Worm (Caenorhabditis elegans) whole organism, L1 larva: Measurements from ENCODE around the gene sshk-1.

Source experiments
- C04F5.9 ChIP-seq: sonication (generic microtip); optimal IDR thresholded peaks from 2 replicates; lab custom pipeline; 2016; ENCODE audit warnings: missing genetic modification characterization, missing compliant biosample characterization
- C34B4.2 ChIP-seq: sonication (generic microtip); optimal IDR thresholded peaks from 2 replicates; lab custom pipeline; 2017; ENCODE audit warnings: mild to moderate bottlenecking, missing genetic modification characterization, missing compliant biosample characterization
- F16B12.6 ChIP-seq: fragments of 150-350 bp; optimal IDR thresholded peaks from 2 replicates; lab custom pipeline; 2014; ENCODE audit warnings: missing biosample characterization, missing genetic modification characterization
- Y116A8C.19 ChIP-seq: sonication (generic microtip); optimal IDR thresholded peaks from 2 replicates; lab custom pipeline; 2016; ENCODE audit warnings: missing compliant biosample characterization, missing genetic modification characterization, borderline replicate concordance
- aha-1 ChIP-seq: fragments of 150-350 bp; optimal IDR thresholded peaks from 2 replicates; lab custom pipeline; 2014; ENCODE audit warnings: missing biosample characterization, missing genetic modification characterization
- alr-1 ChIP-seq: fragments of 200-800 bp; sonication (Bioruptor generic); optimal IDR thresholded peaks from 2 replicates; lab custom pipeline; 2018; ENCODE audit warnings: borderline replicate concordance, mild to moderate bottlenecking, missing genetic modification characterization, missing compliant biosample characterization
- ama-1 ChIP-seq: fragments of 150-350 bp; optimal IDR thresholded peaks from 2 replicates; lab custom pipeline; 2014
- blmp-1 ChIP-seq: fragments of 150-350 bp; optimal IDR thresholded peaks from 2 replicates; lab custom pipeline; 2014; ENCODE audit warnings: missing biosample characterization, missing genetic modification characterization
- ceh-88 ChIP-seq: fragments of 200-800 bp; sonication (Bioruptor generic); IDR thresholded peaks from 2 replicates; pipeline ENCODE4 v1.3.6; 2022; ENCODE audit warnings: missing genetic modification characterization, missing compliant biosample characterization
- ces-1 ChIP-seq: fragments of 150-350 bp; optimal IDR thresholded peaks from 2 replicates; lab custom pipeline; 2014; ENCODE audit warnings: missing biosample characterization, missing genetic modification reagents, missing genetic modification characterization
- dsc-1 ChIP-seq: sonication (generic microtip); optimal IDR thresholded peaks from 2 replicates; lab custom pipeline; 2016; ENCODE audit warnings: mild to moderate bottlenecking, missing genetic modification characterization, missing compliant biosample characterization
- efl-3 ChIP-seq: fragments of 200-800 bp; sonication (Bioruptor generic); optimal IDR thresholded peaks from 2 replicates; lab custom pipeline; 2018; ENCODE audit warnings: mild to moderate bottlenecking, missing genetic modification characterization, missing compliant biosample characterization
- egl-13 ChIP-seq: sonication (generic microtip); optimal IDR thresholded peaks from 2 replicates; lab custom pipeline; 2016; ENCODE audit warnings: missing genotype, missing genetic modification reagents, missing genetic modification characterization, missing compliant biosample characterization
- egl-27 ChIP-seq, 2 experiments: fragments of 150-350 bp in 1 of 2; sonication (generic microtip); optimal IDR thresholded peaks; 3 replicates each; lab custom pipeline; 2017 to 2018; ENCODE audit warnings: missing biosample characterization in 2 of 2, missing genetic modification characterization in 2 of 2, missing genetic modification reagents in 2 of 2
- elt-2 ChIP-seq: sonication (generic microtip); optimal IDR thresholded peaks from 2 replicates; lab custom pipeline; 2016; ENCODE audit warnings: missing genetic modification characterization, mild to moderate bottlenecking, inconsistent platforms, missing compliant biosample characterization, missing genetic modification reagents
- elt-3 ChIP-seq, 6 experiments: fragments of 150-350 bp in 1 of 6; sonication (generic microtip); optimal IDR thresholded peaks; 2 replicates each; lab custom pipeline; 2017 to 2018; ENCODE audit warnings: missing biosample characterization in 6 of 6, missing genetic modification characterization in 6 of 6, inconsistent platforms in 1 of 6
- fkh-8 ChIP-seq: sonication (generic microtip); optimal IDR thresholded peaks from 2 replicates; lab custom pipeline; 2016; ENCODE audit warnings: mild to moderate bottlenecking, missing genetic modification characterization, missing compliant biosample characterization
- fos-1 ChIP-seq: fragments of 150-350 bp; optimal IDR thresholded peaks from 2 replicates; lab custom pipeline; 2014; ENCODE audit warnings: missing biosample characterization, missing genetic modification characterization
- hlh-4 ChIP-seq: sonication (generic microtip); optimal IDR thresholded peaks from 2 replicates; lab custom pipeline; 2016; ENCODE audit warnings: mild to moderate bottlenecking, missing genetic modification characterization, missing compliant biosample characterization
- hpl-2 ChIP-seq: fragments of 150-350 bp; optimal IDR thresholded peaks from 2 replicates; lab custom pipeline; 2014; ENCODE audit warnings: missing biosample characterization, missing genetic modification reagents, missing genetic modification characterization
- isw-1 ChIP-seq: fragments of 200-800 bp; sonication (Bioruptor generic); IDR thresholded peaks from 2 replicates; pipeline ENCODE4 v1.3.6; 2022; ENCODE audit warnings: missing genetic modification characterization, missing compliant biosample characterization
- jun-1 ChIP-seq: fragments of 150-350 bp; optimal IDR thresholded peaks from 2 replicates; lab custom pipeline; 2014; ENCODE audit warnings: missing biosample characterization, missing genetic modification reagents, missing genetic modification characterization
- lin-13 ChIP-seq: fragments of 150-350 bp; optimal IDR thresholded peaks from 2 replicates; lab custom pipeline; 2014; ENCODE audit warnings: missing biosample characterization, missing genetic modification reagents, missing genetic modification characterization
- lin-39 ChIP-seq: fragments of 150-350 bp; optimal IDR thresholded peaks from 2 replicates; lab custom pipeline; 2014; ENCODE audit warnings: missing biosample characterization, missing genetic modification reagents, missing genetic modification characterization
- mab-9 ChIP-seq: fragments of 200-800 bp; sonication (Bioruptor generic); IDR thresholded peaks from 2 replicates; pipeline ENCODE4 v1.3.6; 2022; ENCODE audit warnings: missing genetic modification reagents, missing genetic modification characterization, missing compliant biosample characterization
- mef-2 ChIP-seq: fragments of 150-350 bp; optimal IDR thresholded peaks from 2 replicates; lab custom pipeline; 2014; ENCODE audit warnings: missing biosample characterization, missing genetic modification characterization
- nhr-12 ChIP-seq: sonication (generic microtip); optimal IDR thresholded peaks from 2 replicates; lab custom pipeline; 2017; ENCODE audit warnings: missing biosample characterization, missing genetic modification characterization
- nhr-20 ChIP-seq: sonication (generic microtip); optimal IDR thresholded peaks from 2 replicates; lab custom pipeline; 2016; ENCODE audit warnings: mild to moderate bottlenecking, missing genetic modification characterization, missing compliant biosample characterization
- nhr-77 ChIP-seq: fragments of 150-350 bp; optimal IDR thresholded peaks from 2 replicates; lab custom pipeline; 2014; ENCODE audit warnings: missing biosample characterization, missing genetic modification characterization
- nhr-84 ChIP-seq: sonication (generic microtip); optimal IDR thresholded peaks from 2 replicates; lab custom pipeline; 2017; ENCODE audit warnings: missing biosample characterization, missing genetic modification characterization
- nhr-90 ChIP-seq: sonication (generic microtip); optimal IDR thresholded peaks from 2 replicates; lab custom pipeline; 2016; ENCODE audit warnings: mild to moderate bottlenecking, missing genetic modification characterization, missing compliant biosample characterization; ENCODE audit not compliant: poor library complexity
- pqm-1 ChIP-seq: sonication (generic microtip); optimal IDR thresholded peaks from 3 replicates; lab custom pipeline; 2017; ENCODE audit warnings: missing biosample characterization, missing genetic modification characterization
- snpc-4 ChIP-seq: fragments of 150-350 bp; optimal IDR thresholded peaks from 2 replicates; lab custom pipeline; 2014; ENCODE audit warnings: missing biosample characterization, missing genetic modification characterization
- snu-23 ChIP-seq: sonication (generic microtip); optimal IDR thresholded peaks from 2 replicates; lab custom pipeline; 2016; ENCODE audit warnings: missing genetic modification characterization, missing compliant biosample characterization
- sox-4 ChIP-seq: sonication (generic microtip); optimal IDR thresholded peaks from 2 replicates; lab custom pipeline; 2016; ENCODE audit warnings: missing genetic modification characterization, missing compliant biosample characterization
- sptf-1 ChIP-seq: fragments of 150-350 bp; optimal IDR thresholded peaks from 2 replicates; lab custom pipeline; 2014; ENCODE audit warnings: missing biosample characterization, missing genetic modification characterization
- tbx-2 ChIP-seq: sonication (generic microtip); optimal IDR thresholded peaks from 2 replicates; lab custom pipeline; 2016; ENCODE audit warnings: missing genetic modification characterization, missing compliant biosample characterization
- tlp-1 ChIP-seq: fragments of 150-350 bp; optimal IDR thresholded peaks from 2 replicates; lab custom pipeline; 2014; ENCODE audit warnings: missing biosample characterization, missing genetic modification characterization
- unc-130 ChIP-seq: fragments of 150-350 bp; optimal IDR thresholded peaks from 2 replicates; lab custom pipeline; 2017; ENCODE audit warnings: missing biosample characterization, missing genetic modification characterization, inconsistent platforms
- unc-86 ChIP-seq: sonication (generic microtip); optimal IDR thresholded peaks from 2 replicates; lab custom pipeline; 2016; ENCODE audit warnings: missing genetic modification characterization, missing compliant biosample characterization
- xbp-1 ChIP-seq: sonication (generic microtip); optimal IDR thresholded peaks from 2 replicates; lab custom pipeline; 2016; ENCODE audit warnings: missing genetic modification characterization, missing compliant biosample characterization
- zip-4 ChIP-seq: fragments of 200-800 bp; sonication (Bioruptor generic); optimal IDR thresholded peaks from 2 replicates; lab custom pipeline; 2018; ENCODE audit warnings: mild to moderate bottlenecking, missing genetic modification characterization, moderate library complexity, missing compliant biosample characterization

sshk-1 gene

DNA sequence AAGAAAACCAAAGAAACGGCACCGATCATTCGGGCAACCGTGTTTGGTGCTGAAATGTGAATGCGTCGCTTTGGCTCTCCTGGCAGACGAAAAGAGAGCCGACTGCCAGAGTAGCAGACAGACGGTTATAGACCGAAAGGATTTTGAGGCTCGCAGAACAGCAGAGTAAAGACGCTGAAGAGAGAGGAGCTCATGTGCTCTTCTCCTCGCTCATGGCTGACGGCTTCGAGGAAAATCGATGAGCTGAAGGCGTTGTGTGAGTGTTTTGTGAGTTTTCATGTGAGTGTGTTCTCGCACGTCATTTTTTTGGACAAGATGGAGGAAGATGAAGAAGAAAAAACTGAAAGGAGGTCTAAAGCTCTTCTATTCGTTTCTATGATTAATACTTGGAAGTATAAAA, 12.9 kb downstream of the sshk-1 start, which contains the start of gene sbt-1 (continued):
- TF ChIP-seq fos-1 (tag; lab: Kevin White, UChicago) (peak; percentile 37), nhr-12 (no peak), efl-3 (no peak), F16B12.6 (tag; lab: Kevin White, UChicago) (peak; percentile 2), blmp-1 (tag; lab: Kevin White, UChicago) (no peak), pqm-1 (tag; lab: Kevin White, UChicago) (no peak), jun-1 (tag; lab: Kevin White, UChicago) (peak; percentile 11), zip-4 (GFP tag; lab: Kevin White, UChicago) (no peak), egl-13 (tag; lab: Kevin White, UChicago) (peak; percentile 30), nhr-77 (tag; lab: Kevin White, UChicago) (no peak), sptf-1 (tag; lab: Kevin White, UChicago) (no peak), hlh-4 (no peak), lin-13 (GFP tag; lab: Kevin White, UChicago) (peak; percentile 27), elt-2 (tag; lab: Kevin White, UChicago) (no peak), fkh-8 (tag; lab: Kevin White, UChicago) (peak; percentile 93), egl-27 (tag; optimal IDR thresholded peaks at IDR 0.05; lab: Kevin White, UChicago) (no peak), nhr-20 (tag; lab: Kevin White, UChicago) (peak; percentile 5), aha-1 (tag; lab: Kevin White, UChicago) (no peak), tbx-2 (peak; percentile 63), isw-1 (GFP tag; lab: Robert Waterston, UW) (peak; percentile 69), nhr-84 (tag; lab: Kevin White, UChicago) (no peak), dsc-1 (tag; lab: Kevin White, UChicago) (peak; percentile 38), elt-3 (tag; optimal IDR thresholded peaks at IDR 0.05; lab: Kevin White, UChicago) (no peak), ceh-88 (GFP tag; lab: Robert Waterston, UW) (no peak), Y116A8C.19 (tag; lab: Kevin White, UChicago) (no peak), xbp-1 (tag; lab: Kevin White, UChicago) (peak; percentile 23), nhr-90 (tag; lab: Kevin White, UChicago) (no peak), hpl-2 (GFP tag; lab: Kevin White, UChicago) (no peak), unc-86 (tag; lab: Kevin White, UChicago) (peak; percentile 86), sox-4 (no peak), lin-39 (tag; lab: Kevin White, UChicago) (no peak), unc-130 (no peak), snpc-4 (tag; lab: Kevin White, UChicago) (peak; percentile 18), alr-1 (tag; lab: Kevin White, UChicago) (no peak), C34B4.2 (no peak), tlp-1 (tag; lab: Kevin White, UChicago) (no peak), C04F5.9 (tag; lab: Kevin White, UChicago) (no peak), mab-9 (GFP tag; lab: Robert Waterston, UW) (no peak), mef-2 (no peak), ama-1 (lab: Kevin White, UChicago) (no peak)

- TF ChIP-seq snu-23 (GFP tag; lab: Kevin White, UChicago) (no peak), ama-1 (lab: Kevin White, UChicago) (no peak), mab-9 (GFP tag; lab: Robert Waterston, UW) (no peak), ces-1 (GFP tag; lab: Kevin White, UChicago) (no peak)
Observed at ce11 chrV:20829511-20829910, 13.6 kb downstream of the sshk-1 start, which contains the start of gene num-1. TSS of gene num-1 (plus strand) at chrV:20829811.
